Worm (Caenorhabditis elegans): ENCODE data around the gene nas-15.

Gene nas-15

ce11 chrX:769550-769949 lies 8.0 kb upstream of the nas-15 start:
- TF ChIP-seq ztf-1 (GFP tag; conservative IDR thresholded peaks at IDR 0.05) (no peak), blmp-1 (tag; optimal IDR thresholded peaks at IDR 0.05; ENCODE audit: insufficient read depth) (no peak), ceh-82 (tag; optimal IDR thresholded peaks at IDR 0.05) (no peak), sma-9 (GFP tag; optimal IDR thresholded peaks at IDR 0.05) (no peak), sma-9 (tag; optimal IDR thresholded peaks at IDR 0.05) (no peak)

ce11 chrX:770537-770936 lies 7.0 kb upstream of the nas-15 start, which contains the start of gene T04G9.7:
TSS of gene T04G9.7 (plus strand) at chrX:770837.
- TF ChIP-seq crh-2 (tag; optimal IDR thresholded peaks at IDR 0.05) = no peak
- TF ChIP-seq lin-13 (GFP tag; optimal IDR thresholded peaks at IDR 0.05) = no peak
- TF ChIP-seq snpc-4 (tag; optimal IDR thresholded peaks at IDR 0.05) = no peak
- no peak for TF ChIP-seq unc-39 (tag; optimal IDR thresholded peaks at IDR 0.05)
- TF ChIP-seq mdl-1 (tag; optimal IDR thresholded peaks at IDR 0.05) = no peak
- TF ChIP-seq aly-2 (tag; optimal IDR thresholded peaks at IDR 0.05) = no peak
- TF ChIP-seq unc-55 (GFP tag; optimal IDR thresholded peaks at IDR 0.05) = no peak
- no peak for TF ChIP-seq Y55F3AM.14 (GFP tag; optimal IDR thresholded peaks at IDR 0.05)
- no peak for TF ChIP-seq ztf-11 (tag; optimal IDR thresholded peaks at IDR 0.05)
- no peak for TF ChIP-seq lin-39 (tag; optimal IDR thresholded peaks at IDR 0.05)
- no peak for TF ChIP-seq F13H6.1 (tag; optimal IDR thresholded peaks at IDR 0.05)
- no peak for TF ChIP-seq zag-1 (tag; optimal IDR thresholded peaks at IDR 0.05)
- no peak for TF ChIP-seq nhr-6 (tag; optimal IDR thresholded peaks at IDR 0.05)
- TF ChIP-seq R02D3.7 (tag; optimal IDR thresholded peaks at IDR 0.05) = no peak

ce11 chrX:772184-772583 lies 5.3 kb upstream of the nas-15 start, which contains the start of gene T04G9.4:
TSS of gene T04G9.4 (plus strand) at chrX:772476.
- no peak for TF ChIP-seq blmp-1 (tag; optimal IDR thresholded peaks at IDR 0.05; ENCODE audit: insufficient read depth)
- peak; percentile 38 for TF ChIP-seq ceh-16 (tag; optimal IDR thresholded peaks at IDR 0.05)
- no peak for TF ChIP-seq nhr-10 (tag; optimal IDR thresholded peaks at IDR 0.05)

- no peak for TF ChIP-seq F13H6.1 (tag; optimal IDR thresholded peaks at IDR 0.05)
- TF ChIP-seq alr-1 (tag; optimal IDR thresholded peaks at IDR 0.05) = no peak
- TF ChIP-seq fos-1 (tag; optimal IDR thresholded peaks at IDR 0.05) = no peak
- no peak for TF ChIP-seq nhr-25 (tag; optimal IDR thresholded peaks at IDR 0.05)
- TF ChIP-seq lsy-2 (tag; optimal IDR thresholded peaks at IDR 0.05) = no peak
- no peak for TF ChIP-seq sem-4 (tag; optimal IDR thresholded peaks at IDR 0.05)
- no peak for TF ChIP-seq ama-1 (optimal IDR thresholded peaks at IDR 0.05)
- TF ChIP-seq ztf-4 (tag; optimal IDR thresholded peaks at IDR 0.05) = no peak
Measured at ce11 chrX:779259-779658, 1.7 kb downstream of the nas-15 start.

- TF ChIP-seq crh-2 (tag; optimal IDR thresholded peaks at IDR 0.05) = no peak
- TF ChIP-seq blmp-1 (tag; optimal IDR thresholded peaks at IDR 0.05; ENCODE audit: insufficient read depth) = no peak
- no peak for TF ChIP-seq nhr-11 (tag; optimal IDR thresholded peaks at IDR 0.05)
- TF ChIP-seq aly-2 (tag; optimal IDR thresholded peaks at IDR 0.05) = no peak
- TF ChIP-seq ceh-82 (tag; optimal IDR thresholded peaks at IDR 0.05) = no peak
- no peak for TF ChIP-seq ama-1 (optimal IDR thresholded peaks at IDR 0.05)
- TF ChIP-seq lin-39 (tag; optimal IDR thresholded peaks at IDR 0.05) = no peak
- no peak for TF ChIP-seq dmd-4 (tag; optimal IDR thresholded peaks at IDR 0.05)
- no peak for TF ChIP-seq egl-27 (tag; optimal IDR thresholded peaks at IDR 0.05)
- no peak for TF ChIP-seq ztf-4 (tag; optimal IDR thresholded peaks at IDR 0.05)
Measured at ce11 chrX:780027-780426, 2.5 kb downstream of the nas-15 start.

ce11 chrX:784853-785252 lies 7.3 kb downstream of the nas-15 start, which contains the start of gene T04G9.6:
TSS of gene T04G9.6 (minus strand) at chrX:784953.
- TF ChIP-seq sma-9 (GFP tag; optimal IDR thresholded peaks at IDR 0.05) = no peak
- no peak for TF ChIP-seq sma-9 (tag; optimal IDR thresholded peaks at IDR 0.05)
- TF ChIP-seq ztf-4 (tag; optimal IDR thresholded peaks at IDR 0.05) = no peak
- TF ChIP-seq ceh-16 (tag; optimal IDR thresholded peaks at IDR 0.05) = no peak
- no peak for TF ChIP-seq sem-4 (tag; optimal IDR thresholded peaks at IDR 0.05)
- no peak for TF ChIP-seq crh-2 (tag; optimal IDR thresholded peaks at IDR 0.05)
- no peak for TF ChIP-seq blmp-1 (tag; optimal IDR thresholded peaks at IDR 0.05; ENCODE audit: insufficient read depth)
- TF ChIP-seq ztf-1 (GFP tag; conservative IDR thresholded peaks at IDR 0.05) = no peak
- no peak for TF ChIP-seq lsy-2 (tag; optimal IDR thresholded peaks at IDR 0.05)
- no peak for TF ChIP-seq unc-62 (GFP tag; optimal IDR thresholded peaks at IDR 0.05)
- TF ChIP-seq nhr-10 (tag; optimal IDR thresholded peaks at IDR 0.05) = no peak
- TF ChIP-seq nhr-11 (tag; optimal IDR thresholded peaks at IDR 0.05) = no peak
- no peak for TF ChIP-seq unc-39 (tag; optimal IDR thresholded peaks at IDR 0.05)
- no peak for TF ChIP-seq elt-3 (tag; optimal IDR thresholded peaks at IDR 0.05)
